Worm (Caenorhabditis elegans) whole organism, mixed stage, embryonic: Measurements from ENCODE around the gene R186.8.

Experiments
- ceh-83 ChIP-seq: fragments of 200-800 bp; sonication (Bioruptor generic); optimal IDR thresholded peaks from 2 replicates; lab custom pipeline; 2018; ENCODE audit warnings: mild to moderate bottlenecking, missing genetic modification characterization, missing compliant biosample characterization
- lin-13 ChIP-seq: fragments of 150-350 bp; optimal IDR thresholded peaks from 2 replicates; lab custom pipeline; 2014; ENCODE audit warnings: missing biosample characterization, missing genetic modification characterization
- lsy-2 ChIP-seq: fragments of 150-350 bp; optimal IDR thresholded peaks from 2 replicates; lab custom pipeline; 2014; ENCODE audit warnings: missing biosample characterization, missing genetic modification characterization
- mab-5 ChIP-seq: fragments of 150-350 bp; optimal IDR thresholded peaks from 2 replicates; lab custom pipeline; 2014; ENCODE audit warnings: missing biosample characterization, missing genetic modification characterization
- mep-1 ChIP-seq: fragments of 150-350 bp; optimal IDR thresholded peaks from 2 replicates; lab custom pipeline; 2017; ENCODE audit warnings: missing biosample characterization, missing genetic modification reagents, missing genetic modification characterization, inconsistent platforms
- mls-2 ChIP-seq: sonication (generic microtip); optimal IDR thresholded peaks from 2 replicates; lab custom pipeline; 2016; ENCODE audit warnings: mild to moderate bottlenecking, missing genetic modification characterization, moderate library complexity, missing compliant biosample characterization
- ztf-11 ChIP-seq: fragments of 150-350 bp; optimal IDR thresholded peaks from 2 replicates; lab custom pipeline; 2014; ENCODE audit warnings: missing biosample characterization, missing genetic modification characterization

R186.8 gene

ce11 chrV:12921680-12922079 is 46.1 kb downstream of the R186.8 start:
- no peak for TF ChIP-seq ceh-83 (GFP tag; lab: Kevin White, UChicago)
- no peak for TF ChIP-seq mls-2 (tag; lab: Kevin White, UChicago)
- TF ChIP-seq lin-13 (tag; lab: Kevin White, UChicago): no peak

ce11 chrV:12919705-12920104 is 48.1 kb downstream of the R186.8 start, which contains the start of gene lipl-1:
lipl-1 (plus strand) TSS chrV:12919986.
- TF ChIP-seq mab-5 (tag; lab: Kevin White, UChicago) (no peak), lsy-2 (tag; lab: Kevin White, UChicago) (no peak), mep-1 (no peak), ztf-11 (no peak)
